Worm (Caenorhabditis elegans) whole organism, mixed stage, embryonic: ENCODE measurements around the gene F55A11.8.

Experiments
- M03D4.4 ChIP-seq: sonication (generic microtip); optimal IDR thresholded peaks from 2 replicates; lab custom pipeline; 2017; ENCODE audit warnings: mild to moderate bottlenecking, missing genetic modification characterization, missing compliant biosample characterization
- bed-3 ChIP-seq: fragments of 200-800 bp; sonication (Bioruptor generic); optimal IDR thresholded peaks from 3 replicates; lab custom pipeline; 2018; ENCODE audit warnings: mild to moderate bottlenecking, missing genetic modification characterization, moderate library complexity, missing compliant biosample characterization
- blmp-1 ChIP-seq: fragments of 150-350 bp; optimal IDR thresholded peaks from 2 replicates; lab custom pipeline; 2014; ENCODE audit warnings: missing biosample characterization, missing genetic modification characterization
- ceh-39 ChIP-seq: fragments of 150-350 bp; optimal IDR thresholded peaks from 2 replicates; lab custom pipeline; 2014; ENCODE audit warnings: missing biosample characterization, missing genetic modification characterization
- ceh-43 ChIP-seq: fragments of 200-800 bp; sonication (Bioruptor generic); optimal IDR thresholded peaks from 2 replicates; lab custom pipeline; 2018; ENCODE audit warnings: mild to moderate bottlenecking, missing genetic modification characterization, moderate library complexity, missing compliant biosample characterization
- ceh-83 ChIP-seq: fragments of 200-800 bp; sonication (Bioruptor generic); optimal IDR thresholded peaks from 2 replicates; lab custom pipeline; 2018; ENCODE audit warnings: mild to moderate bottlenecking, missing genetic modification characterization, missing compliant biosample characterization
- ces-1 ChIP-seq: fragments of 150-350 bp; optimal IDR thresholded peaks from 2 replicates; lab custom pipeline; 2014; ENCODE audit warnings: missing biosample characterization, missing genetic modification reagents, missing genetic modification characterization
- cnd-1 ChIP-seq: fragments of 200-800 bp; sonication (Bioruptor generic); optimal IDR thresholded peaks from 2 replicates; lab custom pipeline; 2018; ENCODE audit warnings: mild to moderate bottlenecking, missing genetic modification characterization, missing compliant biosample characterization
- drap-1 ChIP-seq: fragments of 200-800 bp; sonication (Bioruptor generic); optimal IDR thresholded peaks from 3 replicates; lab custom pipeline; 2018; ENCODE audit warnings: mild to moderate bottlenecking, missing genetic modification characterization, missing compliant biosample characterization
- elt-1 ChIP-seq: sonication (generic microtip); optimal IDR thresholded peaks from 2 replicates; lab custom pipeline; 2017; ENCODE audit warnings: missing genetic modification characterization, mild to moderate bottlenecking, missing compliant biosample characterization, antibody characterized with exemption, moderate library complexity, borderline replicate concordance; ENCODE audit not compliant: insufficient read depth
- elt-3 ChIP-seq: fragments of 150-350 bp; optimal IDR thresholded peaks from 2 replicates; lab custom pipeline; 2014; ENCODE audit warnings: missing biosample characterization, missing genetic modification characterization
- flh-1 ChIP-seq: fragments of 200-800 bp; sonication (Bioruptor generic); optimal IDR thresholded peaks from 2 replicates; lab custom pipeline; 2018; ENCODE audit warnings: mild to moderate bottlenecking, missing genetic modification characterization, moderate library complexity, missing compliant biosample characterization
- ham-2 ChIP-seq: fragments of 200-800 bp; sonication (Bioruptor generic); optimal IDR thresholded peaks from 2 replicates; lab custom pipeline; 2018; ENCODE audit warnings: mild to moderate bottlenecking, missing genetic modification characterization, missing compliant biosample characterization
- lin-13 ChIP-seq: fragments of 150-350 bp; optimal IDR thresholded peaks from 2 replicates; lab custom pipeline; 2014; ENCODE audit warnings: missing biosample characterization, missing genetic modification characterization
- lin-32 ChIP-seq: fragments of 200-800 bp; sonication (Bioruptor generic); optimal IDR thresholded peaks from 2 replicates; lab custom pipeline; 2018; ENCODE audit warnings: mild to moderate bottlenecking, missing genetic modification characterization, missing compliant biosample characterization
- lsy-2 ChIP-seq: fragments of 150-350 bp; optimal IDR thresholded peaks from 2 replicates; lab custom pipeline; 2014; ENCODE audit warnings: missing biosample characterization, missing genetic modification characterization
- mab-5 ChIP-seq: fragments of 150-350 bp; optimal IDR thresholded peaks from 2 replicates; lab custom pipeline; 2014; ENCODE audit warnings: missing biosample characterization, missing genetic modification characterization
- mep-1 ChIP-seq: fragments of 150-350 bp; optimal IDR thresholded peaks from 2 replicates; lab custom pipeline; 2017; ENCODE audit warnings: missing biosample characterization, missing genetic modification reagents, missing genetic modification characterization, inconsistent platforms
- mls-2 ChIP-seq: sonication (generic microtip); optimal IDR thresholded peaks from 2 replicates; lab custom pipeline; 2016; ENCODE audit warnings: mild to moderate bottlenecking, missing genetic modification characterization, moderate library complexity, missing compliant biosample characterization
- nhr-2 ChIP-seq: fragments of 150-350 bp; optimal IDR thresholded peaks from 2 replicates; lab custom pipeline; 2014; ENCODE audit warnings: missing biosample characterization, missing genetic modification characterization
- nhr-237 ChIP-seq: fragments of 150-350 bp; optimal IDR thresholded peaks from 2 replicates; lab custom pipeline; 2014; ENCODE audit warnings: missing biosample characterization, missing genetic modification characterization
- nhr-28 ChIP-seq: fragments of 150-350 bp; optimal IDR thresholded peaks from 2 replicates; lab custom pipeline; 2014; ENCODE audit warnings: missing biosample characterization, missing genetic modification characterization
- nhr-76 ChIP-seq: sonication (generic microtip); optimal IDR thresholded peaks from 2 replicates; lab custom pipeline; 2017; ENCODE audit warnings: missing biosample characterization, missing genetic modification characterization
- pha-4 ChIP-seq: fragments of 150-350 bp; optimal IDR thresholded peaks from 2 replicates; lab custom pipeline; 2018; ENCODE audit warnings: missing biosample characterization, missing genetic modification reagents, missing genetic modification characterization
- sem-2 ChIP-seq: fragments of 200-800 bp; sonication (Bioruptor generic); optimal IDR thresholded peaks from 2 replicates; lab custom pipeline; 2018; ENCODE audit warnings: mild to moderate bottlenecking, missing genetic modification characterization, missing compliant biosample characterization
- snpc-4 ChIP-seq: fragments of 150-350 bp; optimal IDR thresholded peaks from 2 replicates; lab custom pipeline; 2014; ENCODE audit warnings: missing biosample characterization, missing genetic modification characterization
- sptf-1 ChIP-seq: sonication (generic microtip); optimal IDR thresholded peaks from 2 replicates; lab custom pipeline; 2017; ENCODE audit warnings: mild to moderate bottlenecking, missing genetic modification characterization, moderate library complexity, missing compliant biosample characterization
- tbx-8 ChIP-seq: fragments of 200-800 bp; sonication (Bioruptor generic); optimal IDR thresholded peaks from 2 replicates; lab custom pipeline; 2018; ENCODE audit warnings: mild to moderate bottlenecking, missing genetic modification characterization, moderate library complexity, missing compliant biosample characterization
- unc-120 ChIP-seq: sonication (generic microtip); optimal IDR thresholded peaks from 2 replicates; lab custom pipeline; 2017; ENCODE audit warnings: missing genetic modification characterization, missing compliant biosample characterization; ENCODE audit not compliant: poor library complexity, severe bottlenecking
- unc-62 ChIP-seq: fragments of 150-350 bp; optimal IDR thresholded peaks from 2 replicates; lab custom pipeline; 2014; ENCODE audit warnings: missing biosample characterization, missing genetic modification reagents, missing genetic modification characterization
- zip-8 ChIP-seq: fragments of 150-350 bp; optimal IDR thresholded peaks from 2 replicates; lab custom pipeline; 2014; ENCODE audit warnings: missing biosample characterization, missing genetic modification characterization
- ztf-11 ChIP-seq: fragments of 150-350 bp; optimal IDR thresholded peaks from 2 replicates; lab custom pipeline; 2014; ENCODE audit warnings: missing biosample characterization, missing genetic modification characterization

Gene F55A11.8

ce11 chrV:11818786-11819185 lies 30.8 kb downstream of the F55A11.8 start:
- TF ChIP-seq nhr-76 (tag; lab: Kevin White, UChicago) (no peak), unc-120 (tag; lab: Kevin White, UChicago) (no peak), lsy-2 (tag; lab: Kevin White, UChicago) (no peak), bed-3 (GFP tag; lab: Kevin White, UChicago) (no peak), sptf-1 (tag; lab: Kevin White, UChicago) (no peak), M03D4.4 (no peak), mep-1 (tag; lab: Kevin White, UChicago) (no peak), flh-1 (GFP tag; lab: Kevin White, UChicago) (no peak), zip-8 (tag; lab: Kevin White, UChicago) (no peak), elt-1 (tag; lab: Kevin White, UChicago) (no peak), lin-13 (tag; lab: Kevin White, UChicago) (no peak), nhr-237 (tag; lab: Kevin White, UChicago) (no peak), elt-3 (tag; lab: Kevin White, UChicago) (no peak), cnd-1 (tag; lab: Kevin White, UChicago) (no peak), drap-1 (GFP tag; lab: Kevin White, UChicago) (no peak)

- no peak for TF ChIP-seq drap-1 (GFP tag; lab: Kevin White, UChicago)
- TF ChIP-seq mep-1 (tag; lab: Kevin White, UChicago), result no peak
- no peak for TF ChIP-seq blmp-1 (tag; lab: Kevin White, UChicago)
- no peak for TF ChIP-seq mab-5 (tag; lab: Kevin White, UChicago)
- TF ChIP-seq ces-1 (GFP tag; lab: Kevin White, UChicago), result no peak
- no peak for TF ChIP-seq zip-8 (tag; lab: Kevin White, UChicago)
- TF ChIP-seq ceh-43 (GFP tag; lab: Kevin White, UChicago), result no peak
- TF ChIP-seq mls-2 (tag; lab: Kevin White, UChicago), result no peak
- TF ChIP-seq nhr-2 (tag; lab: Kevin White, UChicago), result no peak
- no peak for TF ChIP-seq nhr-28 (tag; lab: Kevin White, UChicago)
- no peak for TF ChIP-seq flh-1 (GFP tag; lab: Kevin White, UChicago)
- no peak for TF ChIP-seq cnd-1 (tag; lab: Kevin White, UChicago)
- no peak for TF ChIP-seq elt-1 (tag; lab: Kevin White, UChicago)
- no peak for TF ChIP-seq sem-2
- TF ChIP-seq elt-3 (tag; lab: Kevin White, UChicago), result no peak
- no peak for TF ChIP-seq snpc-4 (tag; lab: Kevin White, UChicago)
- no peak for TF ChIP-seq ham-2 (GFP tag; lab: Kevin White, UChicago)
- no peak for TF ChIP-seq pha-4 (tag; lab: Kevin White, UChicago)
- no peak for TF ChIP-seq tbx-8 (GFP tag; lab: Kevin White, UChicago)
Measured at ce11 chrV:11819451-11819850, 31.5 kb downstream of the F55A11.8 start.

- TF ChIP-seq sptf-1 (tag; lab: Kevin White, UChicago), result no peak
- TF ChIP-seq snpc-4 (tag; lab: Kevin White, UChicago), result no peak
- no peak for TF ChIP-seq ceh-83
- no peak for TF ChIP-seq mep-1 (tag; lab: Kevin White, UChicago)
- TF ChIP-seq ces-1 (GFP tag; lab: Kevin White, UChicago), result no peak
- TF ChIP-seq bed-3 (GFP tag; lab: Kevin White, UChicago), result no peak
- TF ChIP-seq ceh-39 (tag; lab: Kevin White, UChicago), result no peak
- TF ChIP-seq lin-13 (tag; lab: Kevin White, UChicago), result no peak
- TF ChIP-seq ceh-43 (GFP tag; lab: Kevin White, UChicago), result no peak
Measured at ce11 chrV:11820551-11820950, 32.6 kb downstream of the F55A11.8 start.

- no peak for TF ChIP-seq unc-62 (GFP tag; lab: Kevin White, UChicago)
- TF ChIP-seq pha-4 (tag; lab: Kevin White, UChicago), result no peak
- TF ChIP-seq mab-5 (tag; lab: Kevin White, UChicago), result no peak
- TF ChIP-seq elt-3 (tag; lab: Kevin White, UChicago), result no peak
- TF ChIP-seq sem-2, result no peak
- TF ChIP-seq nhr-76 (tag; lab: Kevin White, UChicago), result no peak
- TF ChIP-seq lsy-2 (tag; lab: Kevin White, UChicago), result no peak
- no peak for TF ChIP-seq ceh-43 (GFP tag; lab: Kevin White, UChicago)
- no peak for TF ChIP-seq drap-1 (GFP tag; lab: Kevin White, UChicago)
- TF ChIP-seq ceh-39 (tag; lab: Kevin White, UChicago), result no peak
- TF ChIP-seq mep-1 (tag; lab: Kevin White, UChicago), result no peak
- TF ChIP-seq elt-1 (tag; lab: Kevin White, UChicago), result no peak
- TF ChIP-seq nhr-237 (tag; lab: Kevin White, UChicago), result no peak
- no peak for TF ChIP-seq zip-8 (tag; lab: Kevin White, UChicago)
- TF ChIP-seq blmp-1 (tag; lab: Kevin White, UChicago), result no peak
- no peak for TF ChIP-seq ztf-11 (tag; lab: Kevin White, UChicago)
- no peak for TF ChIP-seq lin-32 (GFP tag; lab: Kevin White, UChicago)
Measured at ce11 chrV:11822461-11822939, 34.5 kb downstream of the F55A11.8 start, which contains the start of gene pyc-1. Gene pyc-1, minus strand, starts transcription at chrV:11822529.
